Fruit fly (Drosophila melanogaster): ENCODE data around the gene fh.

The fh gene

dm6 chrX:9152127-9152598, 3.3 kb upstream of the fh start (continued):
- TF ChIP-seq E2f2 (GFP tag; IDR thresholded peaks at IDR 0.05) (peak; percentile 30; the same call in 1 of the 2 replicates), stc (GFP tag; IDR thresholded peaks at IDR 0.05) (0 out of 2 replicates have a peak, but pooled peaks have one; percentile 11), CG18262 (tag; optimal IDR thresholded peaks at IDR 0.05) (peak; percentile 11), ewg (GFP tag; optimal IDR thresholded peaks at IDR 0.05) (no peak), zen (tag; optimal IDR thresholded peaks at IDR 0.05) (no peak), ham (GFP tag; IDR thresholded peaks at IDR 0.05) (no peak), CG4328 (GFP tag; optimal IDR thresholded peaks at IDR 0.05) (no peak), hkb (optimal IDR thresholded peaks at IDR 0.05) (no peak), hkb (GFP tag; IDR thresholded peaks at IDR 0.05) (peak; percentile 54), CG16863 (GFP tag; optimal IDR thresholded peaks at IDR 0.05) (no peak), Hr39 (optimal IDR thresholded peaks at IDR 0.05) (no peak), vnd (GFP tag; IDR thresholded peaks at IDR 0.05; ENCODE audit: partially characterized antibody) (no peak), CG31441 (GFP tag; IDR thresholded peaks at IDR 0.05) (0 out of 2 replicates have a peak, but pooled peaks have one; percentile 14), CG13296 (GFP tag; optimal IDR thresholded peaks at IDR 0.05) (peak; percentile 40), CG17359 (tag; optimal IDR thresholded peaks at IDR 0.05) (peak; percentile 32), inv (GFP tag; IDR thresholded peaks at IDR 0.05; ENCODE audit: partially characterized antibody) (no peak), prd (optimal IDR thresholded peaks at IDR 0.05) (no peak), prd (GFP tag; IDR thresholded peaks at IDR 0.05) (0 out of 3 replicates have a peak, but pooled peaks have one; percentile 39), gem (tag; optimal IDR thresholded peaks at IDR 0.05) (no peak), gsb (GFP tag; IDR thresholded peaks at IDR 0.05) (no peak), gcm (GFP tag; optimal IDR thresholded peaks at IDR 0.05) (peak; percentile 39), CG2129 (GFP tag; IDR thresholded peaks at IDR 0.05; ENCODE audit: partially characterized antibody) (no peak), Doc2 (GFP tag; IDR thresholded peaks at IDR 0.05) (no peak), CG8478 (optimal IDR thresholded peaks at IDR 0.05) (no peak), B-H1 (GFP tag; IDR thresholded peaks at IDR 0.05) (no peak), sug (tag; optimal IDR thresholded peaks at IDR 0.05) (peak; percentile 33), trem (tag; optimal IDR thresholded peaks at IDR 0.05) (peak; percentile 41), B-H2 (GFP tag; optimal IDR thresholded peaks at IDR 0.05) (no peak), HLH54F (GFP tag; optimal IDR thresholded peaks at IDR 0.05) (no peak), trh (GFP tag; optimal IDR thresholded peaks at IDR 0.05) (no peak), CG2120 (GFP tag; optimal IDR thresholded peaks at IDR 0.05) (peak; percentile 48), sna (GFP tag; IDR thresholded peaks at IDR 0.05; ENCODE audit: partially characterized antibody) (no peak), CG13894 (tag; optimal IDR thresholded peaks at IDR 0.05) (peak; percentile 69), CG1233 (GFP tag; optimal IDR thresholded peaks at IDR 0.05) (no peak), kni (GFP tag; optimal IDR thresholded peaks at IDR 0.05) (peak; percentile 76), CG10321 (GFP tag; IDR thresholded peaks at IDR 0.05) (peak; percentile 83), Adf1 (GFP tag; IDR thresholded peaks at IDR 0.05) (peak; percentile 45), CG14441 (GFP tag; IDR thresholded peaks at IDR 0.05) (peak; percentile 53), CG11560 (tag; IDR thresholded peaks at IDR 0.05) (no peak), otp (GFP tag; IDR thresholded peaks at IDR 0.05) (no peak), danr (GFP tag; IDR thresholded peaks at IDR 0.05) (no peak), CG15601 (tag; optimal IDR thresholded peaks at IDR 0.05) (peak; percentile 24), az2 (GFP tag; optimal IDR thresholded peaks at IDR 0.05) (peak; percentile 33), CG34422 (GFP tag; IDR thresholded peaks at IDR 0.05) (no peak), Med (GFP tag) (peak; percentile 81), dmrt11E (tag; optimal IDR thresholded peaks at IDR 0.05) (no peak), H2.0 (GFP tag; IDR thresholded peaks at IDR 0.05) (no peak), CG4820 (GFP tag; optimal IDR thresholded peaks at IDR 0.05) (no peak), CG13424 (tag; optimal IDR thresholded peaks at IDR 0.05) (peak; percentile 2), toy (GFP tag; IDR thresholded peaks at IDR 0.05) (no peak), CG17361 (GFP tag; IDR thresholded peaks at IDR 0.05) (0 out of 3 replicates have a peak, but pooled peaks have one; percentile 18), CG13775 (GFP tag; optimal IDR thresholded peaks at IDR 0.05) (no peak), Dip3 (GFP tag; optimal IDR thresholded peaks at IDR 0.05) (no peak)
